Fruit fly (Drosophila melanogaster): ENCODE data around the gene Cen.
A peak's percentile ranks its signal among the peaks of the same experiment; 100 is the strongest.

Gene Cen

dm6 chr2L:20681648-20682098 is at the start of gene Cen:
TSS of gene Cen (minus strand) at chr2L:20681846.
- TF ChIP-seq woc (GFP tag; optimal IDR thresholded peaks at IDR 0.05): no peak
- no peak for TF ChIP-seq OdsH (GFP tag; optimal IDR thresholded peaks at IDR 0.05)
- no peak for TF ChIP-seq fru (GFP tag; optimal IDR thresholded peaks at IDR 0.05)
- TF ChIP-seq Hr83 (GFP tag; optimal IDR thresholded peaks at IDR 0.05; ENCODE audit: poor library complexity, severe bottlenecking): peak; percentile 5
- no peak for TF ChIP-seq Myc (optimal IDR thresholded peaks at IDR 0.05)
- TF ChIP-seq jim (GFP tag; optimal IDR thresholded peaks at IDR 0.05): no peak
- TF ChIP-seq foxo (GFP tag; optimal IDR thresholded peaks at IDR 0.05): peak in 1 of 2 experiments; percentile 65
- no peak for TF ChIP-seq CG9705 (GFP tag; optimal IDR thresholded peaks at IDR 0.05)
- peak; percentile 51 for TF ChIP-seq psq (GFP tag; optimal IDR thresholded peaks at IDR 0.05)
- no peak for TF ChIP-seq h (GFP tag; optimal IDR thresholded peaks at IDR 0.05)
- peak; percentile 28 for TF ChIP-seq GATAd (GFP tag; optimal IDR thresholded peaks at IDR 0.05)
- TF ChIP-seq brk (GFP tag; optimal IDR thresholded peaks at IDR 0.05): no peak
- TF ChIP-seq Hr78 (GFP tag; optimal IDR thresholded peaks at IDR 0.05): no peak
- no peak for TF ChIP-seq Rel (GFP tag; optimal IDR thresholded peaks at IDR 0.05)
- TF ChIP-seq Rel (tag; optimal IDR thresholded peaks at IDR 0.05): no peak
- TF ChIP-seq Hnf4 (GFP tag; optimal IDR thresholded peaks at IDR 0.05): peak; percentile 57
- TF ChIP-seq CG32264 (GFP tag; optimal IDR thresholded peaks at IDR 0.05): no peak
- TF ChIP-seq Dif (GFP tag; optimal IDR thresholded peaks at IDR 0.05; ENCODE audit: partially characterized antibody): no peak
- TF ChIP-seq Dfd (GFP tag; optimal IDR thresholded peaks at IDR 0.05): no peak
- TF ChIP-seq Abd-B (GFP tag; optimal IDR thresholded peaks at IDR 0.05): no peak
- no peak for TF ChIP-seq sv (GFP tag; optimal IDR thresholded peaks at IDR 0.05)
- TF ChIP-seq Jra (GFP tag; optimal IDR thresholded peaks at IDR 0.05): peak; percentile 13
- TF ChIP-seq Sp1 (GFP tag; optimal IDR thresholded peaks at IDR 0.05): no peak
- no peak for TF ChIP-seq CrebA (GFP tag; optimal IDR thresholded peaks at IDR 0.05; ENCODE audit: borderline replicate concordance)
- peak; percentile 55 for TF ChIP-seq rgr (GFP tag; optimal IDR thresholded peaks at IDR 0.05)
- no peak for TF ChIP-seq lola (GFP tag; optimal IDR thresholded peaks at IDR 0.05)
- TF ChIP-seq dsf (GFP tag; optimal IDR thresholded peaks at IDR 0.05; ENCODE audit: borderline replicate concordance): no peak
- TF ChIP-seq tai (GFP tag; optimal IDR thresholded peaks at IDR 0.05): no peak
- no peak for TF ChIP-seq br (GFP tag; optimal IDR thresholded peaks at IDR 0.05)
- TF ChIP-seq Vsx2 (GFP tag; optimal IDR thresholded peaks at IDR 0.05; ENCODE audit: partially characterized antibody): no peak
- TF ChIP-seq sage (GFP tag; optimal IDR thresholded peaks at IDR 0.05): peak; percentile 43
- TF ChIP-seq Mio (GFP tag; optimal IDR thresholded peaks at IDR 0.05): no peak
- no peak for TF ChIP-seq dl (GFP tag; optimal IDR thresholded peaks at IDR 0.05; ENCODE audit: insufficient read depth in 1 of 2, partially characterized antibody in 2 of 2)
- TF ChIP-seq N (GFP tag; optimal IDR thresholded peaks at IDR 0.05): no peak
- no peak for TF ChIP-seq pan (optimal IDR thresholded peaks at IDR 0.05)
- TF ChIP-seq usp (GFP tag; optimal IDR thresholded peaks at IDR 0.05): no peak
- peak; percentile 50 for TF ChIP-seq HLH106 (tag; optimal IDR thresholded peaks at IDR 0.05)
- TF ChIP-seq ey (GFP tag; optimal IDR thresholded peaks at IDR 0.05): peak; percentile 57
- TF ChIP-seq dmrt93B (GFP tag; optimal IDR thresholded peaks at IDR 0.05): no peak

DNA sequence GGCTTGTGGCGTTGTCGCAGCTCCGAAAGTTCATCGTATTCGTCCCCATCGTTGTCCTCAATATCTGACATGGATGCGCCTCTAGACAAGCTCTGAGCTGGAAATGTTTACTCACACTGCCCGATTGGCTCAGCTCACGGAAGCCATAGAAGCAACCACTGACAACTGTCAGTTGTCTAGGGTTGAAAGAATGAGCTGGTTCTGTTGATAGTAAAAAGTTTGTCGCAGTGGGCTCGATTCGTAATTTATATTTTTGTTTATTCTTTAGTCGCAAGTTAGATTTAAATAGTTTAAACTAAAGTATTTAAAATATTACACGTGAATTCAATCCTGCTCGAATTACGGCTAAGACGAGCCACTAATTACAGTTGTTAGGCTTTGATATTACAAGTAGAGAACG is 48.5 kb upstream of the Cen start, which contains the start of gene CarT:
CarT (minus strand) TSS at position 101 of the 400 bp plus-strand sequence.
- TF ChIP-seq dmrt93B (GFP tag; optimal IDR thresholded peaks at IDR 0.05) (no peak), dl (GFP tag; optimal IDR thresholded peaks at IDR 0.05; ENCODE audit: insufficient read depth in 1 of 2, partially characterized antibody in 2 of 2) (no peak), ey (GFP tag; optimal IDR thresholded peaks at IDR 0.05) (no peak), br (GFP tag; optimal IDR thresholded peaks at IDR 0.05) (no peak), Rel (GFP tag; optimal IDR thresholded peaks at IDR 0.05) (no peak), Rel (tag; optimal IDR thresholded peaks at IDR 0.05) (no peak), Hnf4 (GFP tag; optimal IDR thresholded peaks at IDR 0.05) (no peak), Mio (GFP tag; optimal IDR thresholded peaks at IDR 0.05) (no peak), Jra (GFP tag; optimal IDR thresholded peaks at IDR 0.05) (no peak), Abd-B (GFP tag; optimal IDR thresholded peaks at IDR 0.05) (no peak), Dfd (GFP tag; optimal IDR thresholded peaks at IDR 0.05) (no peak), Myc (optimal IDR thresholded peaks at IDR 0.05) (no peak), CG9705 (GFP tag; optimal IDR thresholded peaks at IDR 0.05) (no peak), Dif (GFP tag; optimal IDR thresholded peaks at IDR 0.05; ENCODE audit: partially characterized antibody) (no peak), sage (GFP tag; optimal IDR thresholded peaks at IDR 0.05) (no peak), fru (GFP tag; optimal IDR thresholded peaks at IDR 0.05) (no peak), Hr83 (GFP tag; optimal IDR thresholded peaks at IDR 0.05; ENCODE audit: poor library complexity, severe bottlenecking) (no peak)

Measured in whole organism, wandering third instar larva.